Worm (Caenorhabditis elegans): Measurements from ENCODE around the gene C49C8.5.

ce11 chrIV:8697436-8697835, 44.0 kb upstream of the C49C8.5 start, which contains the start of gene ttll-11:
- no peak for TF ChIP-seq ztf-4 (tag; optimal IDR thresholded peaks at IDR 0.05)
- TF ChIP-seq ces-1 (GFP tag; optimal IDR thresholded peaks at IDR 0.05) = no peak

All from whole organism, L1 larva.